Worm (Caenorhabditis elegans) whole organism, late embryonic: Measurements from ENCODE around the gene rps-12.
A peak's percentile ranks its signal among the peaks of the same experiment; 100 is the strongest.

ENCODE experiments used
- C08G9.2 ChIP-seq: sonication (generic microtip); optimal IDR thresholded peaks from 2 replicates; lab custom pipeline; 2016; ENCODE audit warnings: mild to moderate bottlenecking, missing genetic modification characterization, moderate library complexity, missing compliant biosample characterization
- F13H6.1 ChIP-seq: sonication (generic microtip); optimal IDR thresholded peaks from 2 replicates; lab custom pipeline; 2016; ENCODE audit warnings: missing genetic modification characterization, missing compliant biosample characterization
- K02D7.2 ChIP-seq: sonication (generic microtip); optimal IDR thresholded peaks from 2 replicates; lab custom pipeline; 2017; ENCODE audit warnings: mild to moderate bottlenecking, missing genetic modification characterization, missing compliant biosample characterization
- T23F11.4 ChIP-seq: fragments of 200-800 bp; sonication (Bioruptor generic); optimal IDR thresholded peaks from 2 replicates; lab custom pipeline; 2018; ENCODE audit warnings: mild to moderate bottlenecking, missing genetic modification characterization, missing compliant biosample characterization
- Y22D7AL.16 ChIP-seq: sonication (generic microtip); optimal IDR thresholded peaks from 2 replicates; lab custom pipeline; 2016; ENCODE audit warnings: missing genetic modification characterization, missing compliant biosample characterization
- ama-1 ChIP-seq: fragments of 150-350 bp; optimal IDR thresholded peaks from 2 replicates; lab custom pipeline; 2014
- ceh-14 ChIP-seq: sonication (generic microtip); optimal IDR thresholded peaks from 2 replicates; lab custom pipeline; 2016; ENCODE audit warnings: missing genotype, missing genetic modification characterization, missing compliant biosample characterization
- ceh-18 ChIP-seq: sonication (generic microtip); optimal IDR thresholded peaks from 2 replicates; lab custom pipeline; 2016; ENCODE audit warnings: missing genetic modification characterization, missing compliant biosample characterization
- ceh-2 ChIP-seq: sonication (generic microtip); optimal IDR thresholded peaks from 2 replicates; lab custom pipeline; 2016; ENCODE audit warnings: missing genotype, missing genetic modification characterization, missing compliant biosample characterization
- ceh-22 ChIP-seq: sonication (generic microtip); optimal IDR thresholded peaks from 2 replicates; lab custom pipeline; 2017; ENCODE audit warnings: missing biosample characterization, missing genetic modification characterization
- ceh-24 ChIP-seq: sonication (generic microtip); optimal IDR thresholded peaks from 2 replicates; lab custom pipeline; 2016; ENCODE audit warnings: mild to moderate bottlenecking, missing genetic modification characterization, missing compliant biosample characterization
- ceh-30 ChIP-seq: fragments of 150-350 bp; optimal IDR thresholded peaks from 2 replicates; lab custom pipeline; 2014; ENCODE audit warnings: missing biosample characterization, missing genetic modification characterization
- ceh-31 ChIP-seq: sonication (generic microtip); optimal IDR thresholded peaks from 2 replicates; lab custom pipeline; 2016; ENCODE audit warnings: missing genetic modification characterization, missing compliant biosample characterization
- ceh-34 ChIP-seq: sonication (generic microtip); optimal IDR thresholded peaks from 2 replicates; lab custom pipeline; 2016; ENCODE audit warnings: mild to moderate bottlenecking, missing genetic modification characterization, missing compliant biosample characterization
- ceh-6 ChIP-seq: fragments of 200-800 bp; sonication (Bioruptor generic); optimal IDR thresholded peaks from 2 replicates; lab custom pipeline; 2018; ENCODE audit warnings: mild to moderate bottlenecking, missing genetic modification characterization, missing compliant biosample characterization
- ceh-9 ChIP-seq: sonication (generic microtip); optimal IDR thresholded peaks from 2 replicates; lab custom pipeline; 2016; ENCODE audit warnings: mild to moderate bottlenecking, missing genetic modification characterization, inconsistent platforms, missing compliant biosample characterization
- che-1 ChIP-seq: sonication (generic microtip); optimal IDR thresholded peaks from 2 replicates; lab custom pipeline; 2016; ENCODE audit warnings: mild to moderate bottlenecking, missing genetic modification characterization, missing compliant biosample characterization
- dve-1 ChIP-seq: sonication (generic microtip); optimal IDR thresholded peaks from 2 replicates; lab custom pipeline; 2017; ENCODE audit warnings: antibody characterized with exemption, mild to moderate bottlenecking, missing genetic modification characterization, missing compliant biosample characterization
- ets-4 ChIP-seq: sonication (generic microtip); optimal IDR thresholded peaks from 2 replicates; lab custom pipeline; 2016; ENCODE audit warnings: missing genetic modification characterization, missing compliant biosample characterization
- fax-1 ChIP-seq: sonication (generic microtip); optimal IDR thresholded peaks from 2 replicates; lab custom pipeline; 2016; ENCODE audit warnings: missing genotype, missing genetic modification characterization, missing compliant biosample characterization
- fkh-10 ChIP-seq: fragments of 150-350 bp; optimal IDR thresholded peaks from 2 replicates; lab custom pipeline; 2014; ENCODE audit warnings: missing biosample characterization, missing genetic modification reagents, missing genetic modification characterization
- gmeb-2 ChIP-seq: sonication (generic microtip); optimal IDR thresholded peaks from 2 replicates; lab custom pipeline; 2016; ENCODE audit warnings: missing genetic modification characterization, inconsistent platforms, missing compliant biosample characterization
- hlh-8 ChIP-seq: sonication (generic microtip); optimal IDR thresholded peaks from 2 replicates; lab custom pipeline; 2016; ENCODE audit warnings: missing genotype, missing genetic modification characterization, missing compliant biosample characterization
- lim-6 ChIP-seq: sonication (generic microtip); optimal IDR thresholded peaks from 2 replicates; lab custom pipeline; 2016; ENCODE audit warnings: missing genetic modification characterization, missing compliant biosample characterization
- madf-2 ChIP-seq: sonication (generic microtip); optimal IDR thresholded peaks from 2 replicates; lab custom pipeline; 2017; ENCODE audit warnings: missing genetic modification characterization, missing compliant biosample characterization
- mec-3 ChIP-seq: sonication (generic microtip); optimal IDR thresholded peaks from 2 replicates; lab custom pipeline; 2016; ENCODE audit warnings: borderline replicate concordance, missing genetic modification characterization, missing compliant biosample characterization
- nfya-1 ChIP-seq: sonication (generic microtip); optimal IDR thresholded peaks from 2 replicates; lab custom pipeline; 2017; ENCODE audit warnings: missing genetic modification characterization, mild to moderate bottlenecking, missing compliant biosample characterization, antibody characterized with exemption, moderate library complexity
- nhr-11 ChIP-seq: fragments of 150-350 bp; optimal IDR thresholded peaks from 2 replicates; lab custom pipeline; 2014; ENCODE audit warnings: missing biosample characterization, missing genetic modification characterization
- pag-3 ChIP-seq: sonication (generic microtip); optimal IDR thresholded peaks from 2 replicates; lab custom pipeline; 2016; ENCODE audit warnings: missing compliant biosample characterization, missing genetic modification characterization, borderline replicate concordance
- pat-9 ChIP-seq: fragments of 200-800 bp; sonication (Bioruptor generic); optimal IDR thresholded peaks from 2 replicates; lab custom pipeline; 2018; ENCODE audit warnings: mild to moderate bottlenecking, missing genetic modification characterization, moderate library complexity, missing compliant biosample characterization
- pha-2 ChIP-seq: sonication (generic microtip); optimal IDR thresholded peaks from 2 replicates; lab custom pipeline; 2017; ENCODE audit warnings: mild to moderate bottlenecking, missing genetic modification characterization, missing compliant biosample characterization
- pha-4 ChIP-seq: fragments of 150-350 bp; optimal IDR thresholded peaks from 2 replicates; lab custom pipeline; 2018; ENCODE audit warnings: missing biosample characterization, missing genetic modification reagents, missing genetic modification characterization
- pros-1 ChIP-seq: fragments of 150-350 bp; optimal IDR thresholded peaks from 2 replicates; lab custom pipeline; 2014; ENCODE audit warnings: missing biosample characterization, missing genetic modification reagents, missing genetic modification characterization
- ref-2 ChIP-seq: sonication (generic microtip); optimal IDR thresholded peaks from 2 replicates; lab custom pipeline; 2016; ENCODE audit warnings: missing genetic modification characterization, missing compliant biosample characterization
- sdc-2 ChIP-seq: sonication (generic microtip); optimal IDR thresholded peaks from 2 replicates; lab custom pipeline; 2016; ENCODE audit warnings: missing genotype, missing genetic modification characterization, missing compliant biosample characterization
- sox-4 ChIP-seq: sonication (generic microtip); optimal IDR thresholded peaks from 2 replicates; lab custom pipeline; 2017; ENCODE audit warnings: mild to moderate bottlenecking, missing genetic modification characterization, inconsistent platforms, missing compliant biosample characterization
- tbx-2 ChIP-seq: sonication (generic microtip); optimal IDR thresholded peaks from 2 replicates; lab custom pipeline; 2016; ENCODE audit warnings: missing genetic modification characterization, missing compliant biosample characterization
- tbx-7 ChIP-seq: sonication (generic microtip); optimal IDR thresholded peaks from 2 replicates; lab custom pipeline; 2016; ENCODE audit warnings: missing genotype, missing genetic modification characterization, missing compliant biosample characterization
- ttx-3 ChIP-seq: sonication (generic microtip); optimal IDR thresholded peaks from 2 replicates; lab custom pipeline; 2016; ENCODE audit warnings: missing genetic modification reagents, missing genetic modification characterization, missing compliant biosample characterization
- unc-42 ChIP-seq: sonication (generic microtip); optimal IDR thresholded peaks from 2 replicates; lab custom pipeline; 2016; ENCODE audit warnings: missing genotype, missing genetic modification characterization, missing compliant biosample characterization
- zip-5 ChIP-seq: sonication (generic microtip); optimal IDR thresholded peaks from 2 replicates; lab custom pipeline; 2016; ENCODE audit warnings: missing genetic modification characterization, missing compliant biosample characterization

rps-12 gene

DNA sequence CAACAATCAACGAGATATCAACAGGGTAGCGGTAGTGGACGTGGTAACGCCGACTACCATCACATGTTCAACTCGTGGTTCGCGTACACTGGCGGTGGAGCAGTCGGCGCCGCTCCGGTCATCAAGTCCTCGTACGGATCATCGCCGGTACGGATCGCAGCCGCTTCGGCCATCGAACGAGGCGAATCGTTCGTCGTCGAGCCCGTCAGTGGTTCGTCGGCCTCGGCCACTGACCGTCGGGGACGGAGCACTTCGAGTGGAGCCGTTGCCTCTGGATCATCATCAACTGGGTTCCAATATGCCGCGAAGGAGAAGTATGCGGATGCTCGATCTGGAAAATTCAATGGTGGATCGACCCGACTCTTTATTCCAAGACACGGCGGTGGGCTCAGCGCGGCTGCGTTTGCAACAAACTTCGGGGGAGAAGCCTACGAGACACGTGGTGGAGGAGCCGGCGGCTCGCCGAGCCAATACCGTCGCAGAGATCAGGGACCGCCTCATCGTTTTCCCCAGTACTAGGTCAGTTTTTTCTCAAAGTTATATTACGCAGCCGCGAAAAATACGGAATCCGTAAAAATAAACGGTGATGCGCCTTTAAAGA is 3.6 kb upstream of the rps-12 start:
- TF ChIP-seq ceh-6 (GFP tag; lab: Kevin White, UChicago) (no peak), mec-3 (tag; lab: Kevin White, UChicago) (peak; percentile 49), gmeb-2 (tag; lab: Kevin White, UChicago) (no peak)
- TF ChIP-seq, all 69 proteins: peak for 1

DNA sequence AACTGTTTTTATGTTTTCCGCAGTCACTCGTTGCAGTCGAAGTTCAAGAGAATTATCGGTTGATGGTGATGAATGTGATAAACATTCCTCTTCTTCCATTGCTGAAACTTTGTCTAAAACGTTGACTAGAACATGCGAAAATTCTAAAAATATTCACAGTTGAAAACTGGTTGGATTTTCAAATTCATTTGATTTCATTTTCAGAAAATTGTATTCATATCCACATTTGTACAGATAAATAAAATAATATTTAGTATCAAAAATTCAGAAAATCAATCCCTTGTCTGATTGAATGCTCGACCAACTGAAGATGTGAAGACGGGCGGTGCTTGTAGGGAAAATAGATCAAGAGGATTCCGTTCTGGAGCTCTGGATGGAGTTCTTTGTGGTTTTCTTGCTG is 1.3 kb upstream of the rps-12 start, which contains the start of gene F54E7.9:
Gene F54E7.9, minus strand, starts transcription at position 101 of the 400 bp plus-strand sequence.
- no peak for TF ChIP-seq pros-1
- TF ChIP-seq ceh-6 (GFP tag; lab: Kevin White, UChicago): no peak
- no peak for TF ChIP-seq zip-5 (tag; lab: Kevin White, UChicago)
- no peak for TF ChIP-seq fkh-10 (GFP tag; lab: Kevin White, UChicago)
- TF ChIP-seq ceh-24 (tag; lab: Kevin White, UChicago): no peak

DNA sequence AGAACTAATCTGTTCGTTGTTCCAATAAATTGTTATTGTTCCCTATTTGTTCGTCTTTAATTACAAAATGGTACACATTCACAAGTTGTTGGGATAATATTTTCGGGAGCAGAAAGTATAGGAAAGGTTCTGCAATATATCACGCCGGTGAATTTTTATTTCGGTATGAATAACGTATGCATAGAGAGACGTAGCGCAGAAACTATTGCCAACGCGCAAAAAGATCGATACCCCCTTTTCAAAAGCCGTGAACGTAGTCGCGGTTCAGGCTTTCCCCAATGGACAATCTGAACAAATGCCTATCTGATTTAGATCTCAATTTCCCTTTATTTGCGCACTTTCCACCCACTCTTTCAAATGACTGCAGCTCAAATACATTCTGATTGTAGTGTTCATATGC is 1.0 kb downstream of the rps-12 start, which contains the start of gene pst-2:
Gene pst-2, plus strand, starts transcription at position 293 of the 400 bp plus-strand sequence.
- no peak for TF ChIP-seq nhr-11 (tag; lab: Kevin White, UChicago)
- no peak for TF ChIP-seq sdc-2 (tag; lab: Kevin White, UChicago)
- TF ChIP-seq mec-3 (tag; lab: Kevin White, UChicago): no peak
- TF ChIP-seq gmeb-2 (tag; lab: Kevin White, UChicago): no peak
- TF ChIP-seq pat-9 (tag; lab: Kevin White, UChicago): no peak
- TF ChIP-seq hlh-8: no peak
- no peak for TF ChIP-seq che-1 (tag; lab: Kevin White, UChicago)
- no peak for TF ChIP-seq ets-4
- TF ChIP-seq madf-2 (tag; lab: Kevin White, UChicago): no peak
- no peak for TF ChIP-seq Y22D7AL.16 (tag; lab: Kevin White, UChicago)

DNA sequence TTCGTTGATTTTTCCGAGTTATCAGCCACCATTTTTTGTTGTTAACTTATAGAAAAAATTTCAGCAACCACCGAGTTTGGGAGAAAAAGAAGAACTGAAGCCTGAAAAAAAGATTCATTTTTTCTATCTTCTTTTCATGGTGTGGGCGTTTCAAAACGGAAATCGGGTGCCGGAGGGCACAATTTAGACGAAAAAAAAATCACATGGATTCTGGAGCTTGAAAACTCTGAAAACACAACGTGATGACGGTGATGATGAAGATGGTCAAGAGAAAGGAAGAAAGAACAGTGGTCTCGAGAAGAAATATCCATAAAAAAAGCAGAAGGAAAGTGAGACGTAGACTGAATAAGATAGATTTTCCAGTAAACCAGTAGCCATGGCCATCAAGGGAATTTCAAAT is 4.9 kb downstream of the rps-12 start, which contains the start of gene rcan-1:
Gene rcan-1, minus strand, starts transcription at position 101 of the 400 bp plus-strand sequence.
- TF ChIP-seq F13H6.1 (tag; lab: Kevin White, UChicago): no peak

DNA sequence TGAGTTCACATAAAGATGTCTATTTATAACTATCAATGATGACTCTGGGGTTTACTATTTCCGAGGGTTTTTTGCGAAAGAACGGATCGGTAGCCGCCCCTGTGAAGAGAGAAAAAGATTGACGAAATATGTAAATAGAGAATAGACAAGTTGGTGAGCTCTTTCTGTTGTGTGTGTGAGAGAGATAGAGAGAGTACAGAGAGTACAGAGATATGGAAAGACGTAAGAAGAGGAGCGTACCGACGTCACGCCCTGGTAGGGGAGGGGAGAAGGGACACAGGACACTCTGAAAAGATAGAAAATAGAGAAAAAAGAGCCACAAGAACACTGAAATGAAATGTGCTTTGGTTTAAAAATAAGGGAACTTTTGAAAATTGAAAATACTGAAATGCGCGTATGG is 9.1 kb downstream of the rps-12 start:
- TF ChIP-seq ceh-31 (tag; lab: Kevin White, UChicago) (peak; percentile 24), ets-4 (peak; percentile 36), ceh-18 (tag; lab: Kevin White, UChicago) (peak; percentile 31), pha-2 (tag; lab: Kevin White, UChicago) (no peak), nfya-1 (tag; lab: Kevin White, UChicago) (peak; percentile 32), ref-2 (tag; lab: Kevin White, UChicago) (no peak), sox-4 (tag; lab: Kevin White, UChicago) (no peak), unc-42 (tag; lab: Kevin White, UChicago) (no peak), ceh-22 (tag; lab: Kevin White, UChicago) (no peak), madf-2 (tag; lab: Kevin White, UChicago) (no peak), tbx-7 (no peak), ceh-30 (no peak), dve-1 (no peak), pros-1 (no peak), C08G9.2 (no peak), pag-3 (tag; lab: Kevin White, UChicago) (no peak), ttx-3 (tag; lab: Kevin White, UChicago) (no peak), pha-4 (tag; lab: Kevin White, UChicago) (no peak), ama-1 (lab: Kevin White, UChicago) (no peak), fax-1 (tag; lab: Kevin White, UChicago) (no peak), Y22D7AL.16 (tag; lab: Kevin White, UChicago) (no peak), K02D7.2 (tag; lab: Kevin White, UChicago) (no peak), ceh-14 (peak; percentile 20), zip-5 (tag; lab: Kevin White, UChicago) (no peak), ceh-9 (tag; lab: Kevin White, UChicago) (no peak), lim-6 (tag; lab: Kevin White, UChicago) (no peak), T23F11.4 (GFP tag; lab: Kevin White, UChicago) (no peak), tbx-2 (tag; lab: Kevin White, UChicago) (peak; percentile 50), fkh-10 (GFP tag; lab: Kevin White, UChicago) (no peak), che-1 (tag; lab: Kevin White, UChicago) (no peak), ceh-34 (peak; percentile 29), ceh-2 (tag; lab: Kevin White, UChicago) (peak; percentile 25), sdc-2 (tag; lab: Kevin White, UChicago) (no peak), F13H6.1 (tag; lab: Kevin White, UChicago) (no peak)
